Worm (Caenorhabditis elegans): ENCODE results near the gene T26H5.4.
A peak's percentile ranks its signal among the peaks of the same experiment; 100 is the strongest.

The T26H5.4 gene

ce11 chrV:15497731-15498130 is 49.2 kb upstream of the T26H5.4 start (continued):
- no peak for TF ChIP-seq C04F5.9 (tag; optimal IDR thresholded peaks at IDR 0.05)
- TF ChIP-seq mef-2 (tag; optimal IDR thresholded peaks at IDR 0.05) = no peak
- no peak for TF ChIP-seq nhr-47 (tag; optimal IDR thresholded peaks at IDR 0.05)
- TF ChIP-seq blmp-1 (tag; optimal IDR thresholded peaks at IDR 0.05) = no peak
- TF ChIP-seq Y116A8C.19 (tag; optimal IDR thresholded peaks at IDR 0.05; ENCODE audit: borderline replicate concordance) = no peak
- no peak for TF ChIP-seq ceh-90 (tag; optimal IDR thresholded peaks at IDR 0.05)
- no peak for TF ChIP-seq ztf-11 (tag; optimal IDR thresholded peaks at IDR 0.05)
- peak in 1 of 2 experiments; percentile 49 for TF ChIP-seq lin-35 (GFP tag; optimal IDR thresholded peaks at IDR 0.05)
- TF ChIP-seq alr-1 (tag; optimal IDR thresholded peaks at IDR 0.05; ENCODE audit: borderline replicate concordance) = no peak
- no peak for TF ChIP-seq ces-1 (GFP tag; optimal IDR thresholded peaks at IDR 0.05)
- TF ChIP-seq nhr-85 (tag) = no peak
- TF ChIP-seq fos-1 (tag; optimal IDR thresholded peaks at IDR 0.05) = peak; percentile 3
- TF ChIP-seq xbp-1 (tag; optimal IDR thresholded peaks at IDR 0.05) = no peak
- TF ChIP-seq mab-9 (GFP tag; IDR thresholded peaks at IDR 0.05) = no peak
- no peak for TF ChIP-seq pax-3 (tag; optimal IDR thresholded peaks at IDR 0.05)
- peak; percentile 48 for TF ChIP-seq nhr-90 (tag; optimal IDR thresholded peaks at IDR 0.05; ENCODE audit: poor library complexity)
- no peak for TF ChIP-seq ztf-4 (tag; optimal IDR thresholded peaks at IDR 0.05)
- TF ChIP-seq fkh-10 (GFP tag; optimal IDR thresholded peaks at IDR 0.05) = no peak
- TF ChIP-seq tbx-2 (tag; optimal IDR thresholded peaks at IDR 0.05) = peak; percentile 19
- no peak for TF ChIP-seq unc-130 (tag; optimal IDR thresholded peaks at IDR 0.05)
- no peak for TF ChIP-seq sup-37 (GFP tag; optimal IDR thresholded peaks at IDR 0.05)
- no peak for TF ChIP-seq F16B12.6 (tag; optimal IDR thresholded peaks at IDR 0.05)
- no peak for TF ChIP-seq efl-3 (GFP tag; optimal IDR thresholded peaks at IDR 0.05)
- no peak for TF ChIP-seq grh-1 (GFP tag; IDR thresholded peaks at IDR 0.05)
- TF ChIP-seq fkh-4 (tag; optimal IDR thresholded peaks at IDR 0.05; ENCODE audit: borderline replicate concordance) = no peak
- TF ChIP-seq hlh-4 (tag; optimal IDR thresholded peaks at IDR 0.05) = no peak
- TF ChIP-seq nhr-84 (tag; optimal IDR thresholded peaks at IDR 0.05) = no peak
- no peak for TF ChIP-seq snu-23 (GFP tag; optimal IDR thresholded peaks at IDR 0.05)
- peak; percentile 30 for TF ChIP-seq swsn-7 (tag; optimal IDR thresholded peaks at IDR 0.05)
- TF ChIP-seq ets-5 (GFP tag; IDR thresholded peaks at IDR 0.05) = no peak
- no peak for TF ChIP-seq nhr-71 (tag; optimal IDR thresholded peaks at IDR 0.05)
- no peak for TF ChIP-seq zag-1 (tag; optimal IDR thresholded peaks at IDR 0.05)
- TF ChIP-seq lin-13 (GFP tag; optimal IDR thresholded peaks at IDR 0.05) = no peak
- no peak for TF ChIP-seq C16A3.4 (tag; optimal IDR thresholded peaks at IDR 0.05)
- TF ChIP-seq hlh-17 (GFP tag; optimal IDR thresholded peaks at IDR 0.05; ENCODE audit: borderline replicate concordance) = no peak
- TF ChIP-seq zip-4 (GFP tag; optimal IDR thresholded peaks at IDR 0.05) = no peak
- TF ChIP-seq pqm-1 (tag; optimal IDR thresholded peaks at IDR 0.05) = no peak
- TF ChIP-seq isw-1 (GFP tag; IDR thresholded peaks at IDR 0.05) = no peak
- no peak for TF ChIP-seq ceh-82 (tag; optimal IDR thresholded peaks at IDR 0.05)
- TF ChIP-seq mep-1 (tag; optimal IDR thresholded peaks at IDR 0.05) = no peak
- TF ChIP-seq ama-1 (optimal IDR thresholded peaks at IDR 0.05) = no peak

- no peak for TF ChIP-seq elt-3 (tag; optimal IDR thresholded peaks at IDR 0.05)
- no peak for TF ChIP-seq hlh-17 (GFP tag; optimal IDR thresholded peaks at IDR 0.05; ENCODE audit: borderline replicate concordance)
- TF ChIP-seq ets-5 (GFP tag; IDR thresholded peaks at IDR 0.05) = no peak
- TF ChIP-seq blmp-1 (tag; optimal IDR thresholded peaks at IDR 0.05) = no peak
- no peak for TF ChIP-seq efl-1 (optimal IDR thresholded peaks at IDR 0.05)
- peak in 1 of 2 experiments; percentile 48 for TF ChIP-seq efl-1 (GFP tag; optimal IDR thresholded peaks at IDR 0.05 in 1 of 2)
- no peak for TF ChIP-seq lin-15B (tag; optimal IDR thresholded peaks at IDR 0.05)
Measured at ce11 chrV:15495169-15495568, 46.7 kb upstream of the T26H5.4 start, which contains the start of gene srh-219. srh-219 (plus strand) TSS chrV:15495469.
